Fruit fly (Drosophila melanogaster) whole organism, embryonic: ENCODE results near the gene CG2772.

Source experiments
- Abd-B ChIP-seq: fragments of 200-800 bp; sonication (Bioruptor generic); optimal IDR thresholded peaks from 2 replicates; lab custom pipeline; 2018; ENCODE audit warnings: missing biosample characterization, mild to moderate bottlenecking, missing genetic modification characterization, moderate library complexity
- Aef1 ChIP-seq: fragments of 200-800 bp; sonication (Bioruptor generic); IDR thresholded peaks from 3 replicates; pipeline ENCODE4 v1.3.6; 2022; ENCODE audit warnings: missing biosample characterization, missing genetic modification characterization
- Asciz ChIP-seq: fragments of 200-800 bp; sonication (Bioruptor generic); optimal IDR thresholded peaks from 2 replicates; lab custom pipeline; 2017; ENCODE audit warnings: missing biosample characterization, mild to moderate bottlenecking, missing genetic modification characterization, missing genetic modification reagents
- CG10267 ChIP-seq: fragments of 200-800 bp; sonication (Bioruptor generic); optimal IDR thresholded peaks from 2 replicates; lab custom pipeline; 2018; ENCODE audit warnings: missing biosample characterization, mild to moderate bottlenecking, missing genetic modification characterization, moderate library complexity
- CG10654 ChIP-seq: fragments of 200-800 bp; sonication (Bioruptor generic); optimal IDR thresholded peaks from 2 replicates; lab custom pipeline; 2016; ENCODE audit warnings: missing biosample characterization, missing genetic modification characterization
- CG10959 ChIP-seq: fragments of 200-800 bp; sonication (Bioruptor generic); IDR thresholded peaks from 2 replicates; pipeline ENCODE4 v1.3.6; 2022; ENCODE audit warnings: missing biosample characterization, missing genetic modification characterization
- CG11560 ChIP-seq: fragments of 200-800 bp; sonication (Bioruptor generic); IDR thresholded peaks from 3 replicates; pipeline ENCODE4 v1.3.6; 2022; ENCODE audit warnings: missing biosample characterization, missing genetic modification characterization
- CG16815 ChIP-seq: fragments of 200-800 bp; sonication (Bioruptor generic); optimal IDR thresholded peaks from 3 replicates; lab custom pipeline; 2017; ENCODE audit warnings: missing biosample characterization, mild to moderate bottlenecking, missing genetic modification characterization
- CG17361 ChIP-seq: fragments of 200-800 bp; sonication (Bioruptor generic); IDR thresholded peaks from 3 replicates; pipeline ENCODE4 v1.3.6; 2022; ENCODE audit warnings: missing biosample characterization, missing genetic modification characterization
- CG18476 ChIP-seq: fragments of 200-800 bp; sonication (Bioruptor generic); optimal IDR thresholded peaks from 2 replicates; lab custom pipeline; 2016; ENCODE audit warnings: missing biosample characterization, mild to moderate bottlenecking, missing genetic modification characterization
- CG2202 ChIP-seq: fragments of 200-800 bp; sonication (Bioruptor generic); optimal IDR thresholded peaks from 2 replicates; lab custom pipeline; 2018; ENCODE audit warnings: missing biosample characterization, mild to moderate bottlenecking, missing genetic modification characterization
- CG2678 ChIP-seq: fragments of 200-800 bp; sonication (Bioruptor generic); optimal IDR thresholded peaks from 3 replicates; lab custom pipeline; 2019; ENCODE audit warnings: missing biosample characterization, mild to moderate bottlenecking, missing genetic modification characterization, moderate library complexity
- CG2712 ChIP-seq: fragments of 200-800 bp; optimal IDR thresholded peaks from 3 replicates; lab custom pipeline; 2019; ENCODE audit warnings: missing biosample characterization, mild to moderate bottlenecking, missing genetic modification characterization, moderate library complexity
- CG31441 ChIP-seq: fragments of 200-800 bp; sonication (Bioruptor generic); IDR thresholded peaks from 2 replicates; pipeline ENCODE4 v1.3.6; 2022; ENCODE audit warnings: missing biosample characterization, missing genetic modification characterization
- CG4820 ChIP-seq: fragments of 200-800 bp; sonication (Bioruptor generic); optimal IDR thresholded peaks from 3 replicates; lab custom pipeline; 2016; ENCODE audit warnings: missing biosample characterization, missing genetic modification characterization
- CG6175 ChIP-seq: fragments of 200-800 bp; sonication (Bioruptor generic); IDR thresholded peaks from 3 replicates; pipeline ENCODE4 v1.3.6; 2022; ENCODE audit warnings: missing biosample characterization, missing genetic modification characterization
- CG6254 ChIP-seq: fragments of 200-800 bp; sonication (Bioruptor generic); optimal IDR thresholded peaks from 3 replicates; lab custom pipeline; 2017; ENCODE audit warnings: mild to moderate bottlenecking, missing biosample characterization, missing genetic modification reagents, missing genetic modification characterization
- CG6654 ChIP-seq: fragments of 200-800 bp; sonication (Bioruptor generic); optimal IDR thresholded peaks from 2 replicates; lab custom pipeline; 2017; ENCODE audit warnings: missing biosample characterization, mild to moderate bottlenecking, missing genetic modification characterization
- CG6813 ChIP-seq: fragments of 200-800 bp; sonication (Bioruptor generic); optimal IDR thresholded peaks from 2 replicates; lab custom pipeline; 2017; ENCODE audit warnings: missing biosample characterization, missing genetic modification characterization, mild to moderate bottlenecking, moderate library complexity, missing genetic modification reagents
- CG7745 ChIP-seq: fragments of 200-800 bp; sonication (Bioruptor generic); optimal IDR thresholded peaks from 2 replicates; lab custom pipeline; 2018; ENCODE audit warnings: missing biosample characterization, mild to moderate bottlenecking, missing genetic modification characterization, moderate library complexity
- CoRest ChIP-seq: fragments of 200-800 bp; sonication (Bioruptor generic); optimal IDR thresholded peaks from 3 replicates; lab custom pipeline; 2018; ENCODE audit warnings: missing biosample characterization, mild to moderate bottlenecking, missing genetic modification characterization, moderate library complexity
- Dfd ChIP-seq, 2 experiments: fragments of >200 bp; optimal IDR thresholded peaks; 2 replicates each; lab custom pipeline; 2017; ENCODE audit warnings: missing biosample characterization in 2 of 2, missing genetic modification characterization in 2 of 2
- H15 ChIP-seq: fragments of 200-800 bp; sonication (Bioruptor generic); IDR thresholded peaks from 3 replicates; pipeline ENCODE4 v1.3.6; 2022; ENCODE audit warnings: missing biosample characterization, missing genetic modification characterization
- HLH4C ChIP-seq: fragments of 200-800 bp; sonication (Bioruptor generic); IDR thresholded peaks from 3 replicates; pipeline ENCODE4 v1.3.6; 2022; ENCODE audit warnings: missing biosample characterization, missing genetic modification characterization; ENCODE audit not compliant: partially characterized antibody
- Hr78 ChIP-seq, 2 experiments: fragments of 200-800 bp in 1 of 2; fragments of >200 bp in 1 of 2; sonication (Bioruptor generic) in 1 of 2; optimal IDR thresholded peaks; 2 replicates each; lab custom pipeline; 2017 to 2019; ENCODE audit warnings: missing biosample characterization in 2 of 2, missing genetic modification characterization in 2 of 2, mild to moderate bottlenecking in 1 of 2, moderate library complexity in 1 of 2
- Kr ChIP-seq: fragments of 200-800 bp; sonication (Bioruptor generic); optimal IDR thresholded peaks from 2 replicates; lab custom pipeline; 2017; ENCODE audit warnings: missing biosample characterization, mild to moderate bottlenecking, missing genetic modification characterization
- NC2β ChIP-seq: fragments of 200-800 bp; sonication (Bioruptor generic); optimal IDR thresholded peaks from 2 replicates; lab custom pipeline; 2016; ENCODE audit warnings: missing biosample characterization, missing genetic modification characterization
- Scr ChIP-seq: fragments of 200-800 bp; sonication (Bioruptor generic); IDR thresholded peaks from 2 replicates; pipeline ENCODE4 v1.3.6; 2022; ENCODE audit warnings: missing biosample characterization, missing genetic modification characterization; ENCODE audit not compliant: partially characterized antibody
- Vsx1 ChIP-seq: fragments of 200-800 bp; sonication (Bioruptor generic); optimal IDR thresholded peaks from 2 replicates; lab custom pipeline; 2017; ENCODE audit warnings: missing biosample characterization, mild to moderate bottlenecking, missing genetic modification characterization, missing genetic modification reagents
- ab ChIP-seq: fragments of 200-800 bp; sonication (Bioruptor generic); optimal IDR thresholded peaks from 2 replicates; lab custom pipeline; 2016; ENCODE audit warnings: missing biosample characterization, missing genetic modification characterization
- ac ChIP-seq: fragments of 200-800 bp; sonication (Bioruptor generic); optimal IDR thresholded peaks from 3 replicates; lab custom pipeline; 2017; ENCODE audit warnings: missing biosample characterization, mild to moderate bottlenecking, missing genetic modification characterization
- amos ChIP-seq: fragments of 200-800 bp; sonication (Bioruptor generic); IDR thresholded peaks from 2 replicates; pipeline ENCODE4 v1.3.6; 2022; ENCODE audit warnings: missing biosample characterization, missing genetic modification characterization; ENCODE audit not compliant: partially characterized antibody
- ash1 ChIP-seq: fragments of 200-800 bp; sonication (Bioruptor generic); optimal IDR thresholded peaks from 2 replicates; lab custom pipeline; 2018; ENCODE audit warnings: missing biosample characterization, mild to moderate bottlenecking, missing genetic modification characterization
- chinmo ChIP-seq: fragments of 200-800 bp; sonication (Bioruptor generic); IDR thresholded peaks from 4 replicates; pipeline ENCODE4 v1.3.6; 2022; ENCODE audit warnings: missing biosample characterization, missing genetic modification characterization; ENCODE audit not compliant: partially characterized antibody
- dimm ChIP-seq: fragments of 200-800 bp; sonication (Bioruptor generic); IDR thresholded peaks from 2 replicates; pipeline ENCODE4 v1.3.6; 2022; ENCODE audit warnings: missing biosample characterization, missing genetic modification characterization
- ewg ChIP-seq: fragments of 200-800 bp; sonication (Bioruptor generic); optimal IDR thresholded peaks from 3 replicates; lab custom pipeline; 2017; ENCODE audit warnings: mild to moderate bottlenecking, missing biosample characterization, missing genetic modification reagents, missing genetic modification characterization
- eyg ChIP-seq: fragments of 200-800 bp; sonication (Bioruptor generic); optimal IDR thresholded peaks from 3 replicates; lab custom pipeline; 2016; ENCODE audit warnings: missing biosample characterization, missing genetic modification characterization
- jing ChIP-seq: fragments of 200-800 bp; sonication (Bioruptor generic); optimal IDR thresholded peaks from 2 replicates; lab custom pipeline; 2018; ENCODE audit warnings: missing biosample characterization, mild to moderate bottlenecking, missing genetic modification characterization
- lilli ChIP-seq: fragments of 200-800 bp; sonication (Bioruptor generic); optimal IDR thresholded peaks from 3 replicates; lab custom pipeline; 2016; ENCODE audit warnings: missing biosample characterization, missing genetic modification characterization
- mirr ChIP-seq: fragments of 200-800 bp; sonication (Bioruptor generic); optimal IDR thresholded peaks from 3 replicates; lab custom pipeline; 2018; ENCODE audit warnings: missing biosample characterization, mild to moderate bottlenecking, missing genetic modification characterization
- nom ChIP-seq: fragments of 200-800 bp; sonication (Bioruptor generic); optimal IDR thresholded peaks from 2 replicates; lab custom pipeline; 2017; ENCODE audit warnings: missing biosample characterization, missing genetic modification characterization, mild to moderate bottlenecking, moderate library complexity, missing genetic modification reagents
- org-1 ChIP-seq: fragments of 200-800 bp; sonication (Bioruptor generic); optimal IDR thresholded peaks from 2 replicates; lab custom pipeline; 2017; ENCODE audit warnings: missing biosample characterization, missing genetic modification characterization
- pros ChIP-seq: fragments of 200-800 bp; sonication (Bioruptor generic); optimal IDR thresholded peaks from 3 replicates; lab custom pipeline; 2019; ENCODE audit warnings: missing biosample characterization, mild to moderate bottlenecking, missing genetic modification characterization, moderate library complexity
- ro ChIP-seq: fragments of 200-800 bp; sonication (Bioruptor generic); IDR thresholded peaks from 2 replicates; pipeline ENCODE4 v1.3.6; 2022; ENCODE audit warnings: missing biosample characterization, missing genetic modification characterization
- salm ChIP-seq: fragments of 200-800 bp; sonication (Bioruptor generic); optimal IDR thresholded peaks from 2 replicates; lab custom pipeline; 2018; ENCODE audit warnings: missing biosample characterization, mild to moderate bottlenecking, missing genetic modification characterization
- sd ChIP-seq: fragments of 200-800 bp; sonication (Bioruptor generic); optimal IDR thresholded peaks from 3 replicates; lab custom pipeline; 2018; ENCODE audit warnings: missing biosample characterization, mild to moderate bottlenecking, missing genetic modification characterization, moderate library complexity
- sob ChIP-seq: fragments of 200-800 bp; sonication (Bioruptor generic); IDR thresholded peaks from 2 replicates; pipeline ENCODE4 v1.3.6; 2022; ENCODE audit warnings: missing biosample characterization, missing genetic modification characterization
- stwl ChIP-seq: fragments of 200-800 bp; sonication (Bioruptor generic); optimal IDR thresholded peaks from 3 replicates; lab custom pipeline; 2018; ENCODE audit warnings: missing biosample characterization, mild to moderate bottlenecking, missing genetic modification characterization, moderate library complexity
- vfl ChIP-seq: fragments of 200-800 bp; sonication (Bioruptor generic); optimal IDR thresholded peaks from 2 replicates; lab custom pipeline; 2016; ENCODE audit warnings: missing biosample characterization, missing genetic modification characterization
- zen2 ChIP-seq: fragments of 200-800 bp; sonication (Bioruptor generic); IDR thresholded peaks from 3 replicates; pipeline ENCODE4 v1.3.6; 2022; ENCODE audit warnings: missing biosample characterization, missing genetic modification characterization; ENCODE audit not compliant: partially characterized antibody

Gene CG2772

DNA sequence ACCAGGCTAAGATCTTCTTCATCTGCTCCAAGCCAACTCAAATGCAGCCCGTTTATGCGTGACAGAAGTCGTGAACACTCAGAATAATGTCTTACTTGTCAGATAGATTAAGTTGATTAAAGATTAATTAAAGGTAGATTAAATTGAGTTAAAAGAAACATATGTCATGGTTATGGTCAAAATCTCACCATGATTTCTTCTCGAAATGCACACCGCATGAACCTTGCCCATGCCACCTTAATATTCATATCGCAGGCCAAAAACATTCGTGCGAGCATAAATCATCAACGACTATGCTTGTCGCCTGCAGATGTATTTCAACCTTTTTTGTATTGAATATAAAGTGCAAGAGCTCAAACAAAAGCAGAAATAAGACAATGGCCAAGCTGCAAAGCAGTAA lies 8.7 kb upstream of the CG2772 start (continued):
- TF ChIP-seq CG10959 (GFP tag; lab: Robert Waterston, UW) (no peak), NC2β (GFP tag; lab: Kevin White, UChicago) (no peak), ro (no peak), CoRest (tag; lab: Kevin White, UChicago) (peak; percentile 51), pros (GFP tag; lab: Kevin White, UChicago) (no peak), amos (no peak), CG16815 (no peak), vfl (GFP tag; lab: Kevin White, UChicago) (no peak), ewg (GFP tag; lab: Kevin White, UChicago) (peak; percentile 18), CG31441 (GFP tag; lab: Robert Waterston, UW) (peak; percentile 69), CG6254 (peak; percentile 61), CG6813 (GFP tag; lab: Kevin White, UChicago) (peak; percentile 49), ac (no peak), sd (tag; lab: Kevin White, UChicago) (no peak), dimm (GFP tag; lab: Robert Waterston, UW) (no peak), Aef1 (GFP tag; lab: Robert Waterston, UW) (no peak), mirr (no peak), lilli (no peak), CG2712 (peak; percentile 80), CG10654 (GFP tag; lab: Kevin White, UChicago) (no peak), Vsx1 (GFP tag; lab: Kevin White, UChicago) (no peak), ash1 (no peak), jing (GFP tag; lab: Kevin White, UChicago) (no peak), H15 (GFP tag; lab: Robert Waterston, UW) (peak; percentile 56; the same call in 1 of the 3 replicates), stwl (tag; lab: Kevin White, UChicago) (no peak), Kr (no peak), eyg (no peak), salm (tag; lab: Kevin White, UChicago) (peak; percentile 60), zen2 (GFP tag; lab: Robert Waterston, UW) (no peak), CG7745 (no peak), CG2202 (tag; lab: Kevin White, UChicago) (no peak), CG10267 (peak; percentile 59), nom (GFP tag; lab: Kevin White, UChicago) (no peak), CG18476 (GFP tag; lab: Kevin White, UChicago) (no peak), CG11560 (tag; lab: Robert Waterston, UW) (0 out of 3 replicates have a peak, but pooled peaks have one; percentile 33), HLH4C (GFP tag; lab: Robert Waterston, UW) (no peak), Dfd (GFP tag; optimal IDR thresholded peaks at IDR 0.05; lab: Kevin White, UChicago) (no peak), Scr (GFP tag; lab: Robert Waterston, UW) (no peak), chinmo (GFP tag; lab: Robert Waterston, UW) (no peak), Abd-B (GFP tag; lab: Kevin White, UChicago) (no peak), CG17361 (peak; percentile 31; the same call in 1 of the 3 replicates), ab (GFP tag; lab: Kevin White, UChicago) (no peak), CG6175 (GFP tag; lab: Robert Waterston, UW) (no peak), CG6654 (no peak), Hr78 (GFP tag; optimal IDR thresholded peaks at IDR 0.05; lab: Kevin White, UChicago) (peak in 1 of 2 experiments; percentile 12), CG4820 (GFP tag; lab: Kevin White, UChicago) (peak; percentile 55), CG2678 (tag; lab: Kevin White, UChicago) (peak; percentile 73), sob (GFP tag; lab: Robert Waterston, UW) (no peak), Asciz (GFP tag; lab: Kevin White, UChicago) (peak; percentile 66), org-1 (peak; percentile 53)
